Worm (Caenorhabditis elegans) whole organism, early embryonic: Measurements from ENCODE around the gene T01C4.8.

Experiments
- B0310.2 ChIP-seq: sonication (generic microtip); optimal IDR thresholded peaks from 2 replicates; lab custom pipeline; 2016; ENCODE audit warnings: mild to moderate bottlenecking, missing genetic modification characterization, missing compliant biosample characterization
- F13C5.2 ChIP-seq: sonication (generic microtip); optimal IDR thresholded peaks from 2 replicates; lab custom pipeline; 2017; ENCODE audit warnings: mild to moderate bottlenecking, missing genetic modification characterization, inconsistent platforms, missing compliant biosample characterization
- aly-1 ChIP-seq: sonication (generic microtip); optimal IDR thresholded peaks from 2 replicates; lab custom pipeline; 2016; ENCODE audit warnings: missing genetic modification characterization, missing compliant biosample characterization
- ama-1 ChIP-seq: fragments of 150-350 bp; optimal IDR thresholded peaks from 2 replicates; lab custom pipeline; 2014
- ceh-13 ChIP-seq: fragments of 200-800 bp; sonication (Bioruptor generic); optimal IDR thresholded peaks from 2 replicates; lab custom pipeline; 2018; ENCODE audit warnings: mild to moderate bottlenecking, missing genetic modification characterization, missing compliant biosample characterization
- ceh-36 ChIP-seq: sonication (generic microtip); optimal IDR thresholded peaks from 2 replicates; lab custom pipeline; 2016; ENCODE audit warnings: missing genetic modification characterization, inconsistent platforms, missing compliant biosample characterization
- ets-7 ChIP-seq: sonication (generic microtip); optimal IDR thresholded peaks from 2 replicates; lab custom pipeline; 2016; ENCODE audit warnings: missing genotype, missing genetic modification characterization, missing compliant biosample characterization
- flt-1 ChIP-seq: fragments of 200-800 bp; sonication (Bioruptor generic); IDR thresholded peaks from 2 replicates; pipeline ENCODE4 v1.3.6; 2022; ENCODE audit warnings: missing genetic modification characterization, missing compliant biosample characterization
- hmbx-1 ChIP-seq: sonication (generic microtip); optimal IDR thresholded peaks from 2 replicates; lab custom pipeline; 2016; ENCODE audit warnings: mild to moderate bottlenecking, missing genetic modification characterization, missing compliant biosample characterization
- hmg-4 ChIP-seq: fragments of 200-800 bp; sonication (Bioruptor generic); optimal IDR thresholded peaks from 2 replicates; lab custom pipeline; 2018; ENCODE audit warnings: mild to moderate bottlenecking, missing genetic modification characterization, missing compliant biosample characterization
- hnd-1 ChIP-seq: sonication (generic microtip); optimal IDR thresholded peaks from 2 replicates; lab custom pipeline; 2016; ENCODE audit warnings: missing genetic modification characterization, missing compliant biosample characterization
- pes-1 ChIP-seq: fragments of 200-800 bp; sonication (Bioruptor generic); IDR thresholded peaks from 2 replicates; pipeline ENCODE4 v1.3.6; 2022; ENCODE audit warnings: missing genetic modification reagents, missing genetic modification characterization, missing compliant biosample characterization
- scrt-1 ChIP-seq: fragments of 200-800 bp; sonication (Bioruptor generic); IDR thresholded peaks from 2 replicates; pipeline ENCODE4 v1.3.6; 2022; ENCODE audit warnings: missing genetic modification characterization, missing compliant biosample characterization
- sea-1 ChIP-seq: fragments of 200-800 bp; sonication (Bioruptor generic); conservative IDR thresholded peaks from 2 replicates; pipeline ENCODE4 v1.3.6; 2022; ENCODE audit warnings: missing genetic modification characterization, missing compliant biosample characterization
- tbx-11 ChIP-seq: fragments of 200-800 bp; sonication (Bioruptor generic); IDR thresholded peaks from 2 replicates; pipeline ENCODE4 v1.3.6; 2022; ENCODE audit warnings: missing genetic modification characterization, missing compliant biosample characterization
- tbx-37 ChIP-seq: fragments of 200-800 bp; sonication (Bioruptor generic); conservative IDR thresholded peaks from 2 replicates; pipeline ENCODE4 v1.3.6; 2022; ENCODE audit warnings: missing genetic modification reagents, missing genetic modification characterization, missing compliant biosample characterization
- tra-4 ChIP-seq: sonication (generic microtip); optimal IDR thresholded peaks from 2 replicates; lab custom pipeline; 2017; ENCODE audit warnings: missing genetic modification characterization, missing compliant biosample characterization

Gene T01C4.8

ce11 chrV:7129460-7129859 lies at the start of gene T01C4.8:
Gene T01C4.8, minus strand, starts transcription at chrV:7129560.
- no peak for TF ChIP-seq B0310.2

- TF ChIP-seq hmg-4 (GFP tag; lab: Kevin White, UChicago) (no peak), pes-1 (GFP tag; lab: Robert Waterston, UW) (no peak), flt-1 (GFP tag; lab: Robert Waterston, UW) (no peak), ceh-36 (tag; lab: Kevin White, UChicago) (no peak), ets-7 (tag; lab: Kevin White, UChicago) (no peak), tbx-11 (GFP tag; lab: Robert Waterston, UW) (no peak), F13C5.2 (no peak), aly-1 (no peak), tbx-37 (no peak), ama-1 (lab: Kevin White, UChicago) (no peak), sea-1 (GFP tag; lab: Robert Waterston, UW) (no peak)
Measured at ce11 chrV:7178843-7179242, 49.5 kb upstream of the T01C4.8 start, which contains the start of gene cpsf-2. Gene cpsf-2, plus strand, starts transcription at chrV:7179172.

- TF ChIP-seq hmg-4 (GFP tag; lab: Kevin White, UChicago) (no peak), tbx-37 (no peak), tra-4 (no peak), sea-1 (GFP tag; lab: Robert Waterston, UW) (no peak), ceh-13 (GFP tag; lab: Kevin White, UChicago) (no peak)
Measured at ce11 chrV:7175201-7175600, 45.8 kb upstream of the T01C4.8 start, which contains the start of gene lgc-39. Gene lgc-39, plus strand, starts transcription at chrV:7175501.

ce11 chrV:7166709-7167108 lies 37.3 kb upstream of the T01C4.8 start, which contains the start of gene ugt-36:
Gene ugt-36, plus strand, starts transcription at chrV:7167009.
- no peak for TF ChIP-seq pes-1 (GFP tag; lab: Robert Waterston, UW)
- no peak for TF ChIP-seq hnd-1 (tag; lab: Kevin White, UChicago)
- no peak for TF ChIP-seq ceh-13 (GFP tag; lab: Kevin White, UChicago)

- TF ChIP-seq sea-1 (GFP tag; lab: Robert Waterston, UW) (no peak), pes-1 (GFP tag; lab: Robert Waterston, UW) (no peak), F13C5.2 (no peak), hnd-1 (tag; lab: Kevin White, UChicago) (no peak), aly-1 (no peak), scrt-1 (GFP tag; lab: Robert Waterston, UW) (no peak), hmg-4 (GFP tag; lab: Kevin White, UChicago) (no peak), ceh-13 (GFP tag; lab: Kevin White, UChicago) (no peak), flt-1 (GFP tag; lab: Robert Waterston, UW) (no peak), ama-1 (lab: Kevin White, UChicago) (no peak), tbx-37 (no peak), tra-4 (no peak), hmbx-1 (tag; lab: Kevin White, UChicago) (no peak), tbx-11 (GFP tag; lab: Robert Waterston, UW) (no peak), ets-7 (tag; lab: Kevin White, UChicago) (no peak), B0310.2 (no peak), ceh-36 (tag; lab: Kevin White, UChicago) (no peak)
Measured at ce11 chrV:7164210-7164609, 34.9 kb upstream of the T01C4.8 start, which contains the start of gene srh-83. Gene srh-83, plus strand, starts transcription at chrV:7164510.

- TF ChIP-seq scrt-1 (GFP tag; lab: Robert Waterston, UW) (no peak), aly-1 (no peak), tbx-11 (GFP tag; lab: Robert Waterston, UW) (no peak), tra-4 (no peak), ets-7 (tag; lab: Kevin White, UChicago) (no peak), B0310.2 (no peak), sea-1 (GFP tag; lab: Robert Waterston, UW) (no peak), hmbx-1 (tag; lab: Kevin White, UChicago) (no peak), F13C5.2 (no peak), flt-1 (GFP tag; lab: Robert Waterston, UW) (no peak), ceh-36 (tag; lab: Kevin White, UChicago) (no peak), tbx-37 (no peak), pes-1 (GFP tag; lab: Robert Waterston, UW) (no peak), hmg-4 (GFP tag; lab: Kevin White, UChicago) (no peak), ama-1 (lab: Kevin White, UChicago) (no peak)
Measured at ce11 chrV:7163477-7164114, 34.2 kb upstream of the T01C4.8 start, which contains the start of gene ugt-41. Gene ugt-41, minus strand, starts transcription at chrV:7163595.

ce11 chrV:7159391-7159790 lies 30.0 kb upstream of the T01C4.8 start, which contains the start of gene str-204:
Gene str-204, plus strand, starts transcription at chrV:7159691.
- TF ChIP-seq hmbx-1 (tag; lab: Kevin White, UChicago) (no peak), F13C5.2 (no peak), scrt-1 (GFP tag; lab: Robert Waterston, UW) (no peak), flt-1 (GFP tag; lab: Robert Waterston, UW) (no peak), tbx-37 (no peak), tbx-11 (GFP tag; lab: Robert Waterston, UW) (no peak), hmg-4 (GFP tag; lab: Kevin White, UChicago) (no peak), sea-1 (GFP tag; lab: Robert Waterston, UW) (no peak), hnd-1 (tag; lab: Kevin White, UChicago) (no peak), ceh-36 (tag; lab: Kevin White, UChicago) (no peak), ets-7 (tag; lab: Kevin White, UChicago) (no peak)

ce11 chrV:7157089-7157488 lies 27.7 kb upstream of the T01C4.8 start, which contains the start of gene ugt-39:
Gene ugt-39, plus strand, starts transcription at chrV:7157142.
- TF ChIP-seq aly-1 = no peak
- no peak for TF ChIP-seq pes-1 (GFP tag; lab: Robert Waterston, UW)
- TF ChIP-seq B0310.2 = no peak
- TF ChIP-seq tra-4 = no peak
- TF ChIP-seq hmg-4 (GFP tag; lab: Kevin White, UChicago) = no peak
- TF ChIP-seq ceh-13 (GFP tag; lab: Kevin White, UChicago) = no peak
